Worm (Caenorhabditis elegans): ENCODE data around the gene K08D9.4.

DNA sequence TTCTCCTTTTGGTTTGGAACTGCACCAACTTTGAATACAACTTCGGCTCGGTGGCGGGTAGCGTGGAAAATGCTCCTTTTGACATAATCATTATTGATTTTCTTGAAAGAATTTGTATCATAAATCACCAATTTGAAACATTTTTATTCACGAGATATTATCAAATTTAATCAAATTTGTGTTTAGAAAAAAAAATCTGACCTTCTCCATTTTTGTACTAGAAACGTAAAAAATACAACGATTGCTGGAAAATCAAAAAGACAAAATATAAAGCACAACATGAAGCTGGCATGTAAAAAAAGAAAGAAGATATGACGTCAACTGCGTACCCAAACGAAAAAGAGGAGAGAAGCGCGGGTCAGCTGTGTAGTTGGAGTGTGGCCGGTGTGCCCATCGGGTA, at the start of gene K08D9.4:
- TF ChIP-seq efl-1 (optimal IDR thresholded peaks at IDR 0.05) (no peak), efl-1 (GFP tag; optimal IDR thresholded peaks at IDR 0.05 in 1 of 2) (no peak), nhr-28 (tag; optimal IDR thresholded peaks at IDR 0.05) (no peak), nhr-76 (tag; optimal IDR thresholded peaks at IDR 0.05) (no peak), nhr-12 (tag; optimal IDR thresholded peaks at IDR 0.05) (no peak), lsy-2 (tag; optimal IDR thresholded peaks at IDR 0.05) (no peak), ces-1 (GFP tag; optimal IDR thresholded peaks at IDR 0.05) (no peak), blmp-1 (tag; optimal IDR thresholded peaks at IDR 0.05) (no peak), nhr-11 (tag; optimal IDR thresholded peaks at IDR 0.05) (no peak), unc-62 (GFP tag; optimal IDR thresholded peaks at IDR 0.05) (no peak), snpc-4 (tag; optimal IDR thresholded peaks at IDR 0.05) (no peak), nhr-90 (tag; optimal IDR thresholded peaks at IDR 0.05; ENCODE audit: poor library complexity) (no peak), lin-39 (tag; optimal IDR thresholded peaks at IDR 0.05) (no peak), unc-30 (tag; optimal IDR thresholded peaks at IDR 0.05) (no peak)

All from whole organism, L1 larva.